Worm (Caenorhabditis elegans) whole organism, L1 larva: ENCODE results near the gene Y43E12A.2.

Experiments
- C16A3.4 ChIP-seq: fragments of 150-350 bp; optimal IDR thresholded peaks from 2 replicates; lab custom pipeline; 2014; ENCODE audit warnings: missing biosample characterization, missing genetic modification characterization
- F16B12.6 ChIP-seq: fragments of 150-350 bp; optimal IDR thresholded peaks from 2 replicates; lab custom pipeline; 2014; ENCODE audit warnings: missing biosample characterization, missing genetic modification characterization
- Y116A8C.19 ChIP-seq: sonication (generic microtip); optimal IDR thresholded peaks from 2 replicates; lab custom pipeline; 2016; ENCODE audit warnings: missing compliant biosample characterization, missing genetic modification characterization, borderline replicate concordance
- aly-2 ChIP-seq: fragments of 150-350 bp; optimal IDR thresholded peaks from 2 replicates; lab custom pipeline; 2014; ENCODE audit warnings: missing biosample characterization, missing genetic modification characterization
- ama-1 ChIP-seq: fragments of 150-350 bp; optimal IDR thresholded peaks from 2 replicates; lab custom pipeline; 2014
- blmp-1 ChIP-seq: fragments of 150-350 bp; optimal IDR thresholded peaks from 2 replicates; lab custom pipeline; 2014; ENCODE audit warnings: missing biosample characterization, missing genetic modification characterization
- ceh-63 ChIP-seq: fragments of 200-800 bp; sonication (Bioruptor generic); optimal IDR thresholded peaks from 2 replicates; lab custom pipeline; 2018; ENCODE audit warnings: mild to moderate bottlenecking, missing genetic modification characterization, missing compliant biosample characterization
- dpl-1 ChIP-seq, 3 experiments: fragments of 150-350 bp in 2 of 3; sonication (generic microtip) in 1 of 3; optimal IDR thresholded peaks; 2 replicates each; lab custom pipeline; 2014 to 2017; ENCODE audit warnings: missing biosample characterization in 3 of 3, missing genetic modification characterization in 3 of 3, missing genetic modification reagents in 3 of 3
- efl-1 ChIP-seq, 4 experiments: fragments of 150-350 bp; optimal IDR thresholded peaks in 3 of 4; peaks in 1 of 4; 1 replicate in 1 of 4; 2 replicates in 3 of 4; lab custom pipeline; 2014; ENCODE audit warnings: missing biosample characterization in 2 of 4, missing genetic modification characterization in 2 of 4, missing genetic modification reagents in 2 of 4
- efl-3 ChIP-seq: fragments of 200-800 bp; sonication (Bioruptor generic); optimal IDR thresholded peaks from 2 replicates; lab custom pipeline; 2018; ENCODE audit warnings: mild to moderate bottlenecking, missing genetic modification characterization, missing compliant biosample characterization
- egl-13 ChIP-seq: sonication (generic microtip); optimal IDR thresholded peaks from 2 replicates; lab custom pipeline; 2016; ENCODE audit warnings: missing genotype, missing genetic modification reagents, missing genetic modification characterization, missing compliant biosample characterization
- egl-27 ChIP-seq, 2 experiments: fragments of 150-350 bp in 1 of 2; sonication (generic microtip); optimal IDR thresholded peaks; 3 replicates each; lab custom pipeline; 2017 to 2018; ENCODE audit warnings: missing biosample characterization in 2 of 2, missing genetic modification characterization in 2 of 2, missing genetic modification reagents in 2 of 2
- elt-3 ChIP-seq, 6 experiments: fragments of 150-350 bp in 1 of 6; sonication (generic microtip); optimal IDR thresholded peaks; 2 replicates each; lab custom pipeline; 2017 to 2018; ENCODE audit warnings: missing biosample characterization in 6 of 6, missing genetic modification characterization in 6 of 6, inconsistent platforms in 1 of 6
- fkh-10 ChIP-seq: sonication (generic microtip); optimal IDR thresholded peaks from 2 replicates; lab custom pipeline; 2017; ENCODE audit warnings: missing biosample characterization, missing genetic modification reagents, missing genetic modification characterization
- fos-1 ChIP-seq: fragments of 150-350 bp; optimal IDR thresholded peaks from 2 replicates; lab custom pipeline; 2014; ENCODE audit warnings: missing biosample characterization, missing genetic modification characterization
- jun-1 ChIP-seq: fragments of 150-350 bp; optimal IDR thresholded peaks from 2 replicates; lab custom pipeline; 2014; ENCODE audit warnings: missing biosample characterization, missing genetic modification reagents, missing genetic modification characterization
- lin-13 ChIP-seq: fragments of 150-350 bp; optimal IDR thresholded peaks from 2 replicates; lab custom pipeline; 2014; ENCODE audit warnings: missing biosample characterization, missing genetic modification reagents, missing genetic modification characterization
- lin-14 ChIP-seq: fragments of 200-800 bp; sonication (Bioruptor generic); optimal IDR thresholded peaks from 2 replicates; lab custom pipeline; 2018; ENCODE audit warnings: mild to moderate bottlenecking, missing genetic modification characterization, moderate library complexity, missing compliant biosample characterization
- lin-35 ChIP-seq, 2 experiments: fragments of 150-350 bp; optimal IDR thresholded peaks; 2 replicates each; lab custom pipeline; 2014; ENCODE audit warnings: missing biosample characterization in 2 of 2, missing genetic modification characterization in 2 of 2, missing genetic modification reagents in 2 of 2
- lir-3 ChIP-seq: sonication (generic microtip); optimal IDR thresholded peaks from 2 replicates; lab custom pipeline; 2016; ENCODE audit warnings: mild to moderate bottlenecking, missing genetic modification characterization, moderate library complexity, missing compliant biosample characterization; ENCODE audit not compliant: poor library complexity
- lsy-2 ChIP-seq, 2 experiments: fragments of 150-350 bp; optimal IDR thresholded peaks; 2 replicates each; lab custom pipeline; 2014; ENCODE audit warnings: missing biosample characterization in 2 of 2, missing genetic modification characterization in 2 of 2
- mdl-1 ChIP-seq, 2 experiments: fragments of 150-350 bp; optimal IDR thresholded peaks; 2 replicates each; lab custom pipeline; 2014 to 2017; ENCODE audit warnings: missing biosample characterization in 2 of 2, missing genetic modification characterization in 2 of 2, inconsistent platforms in 1 of 2
- mep-1 ChIP-seq: fragments of 150-350 bp; optimal IDR thresholded peaks from 2 replicates; lab custom pipeline; 2014; ENCODE audit warnings: missing biosample characterization, missing genetic modification characterization
- nhr-11 ChIP-seq: fragments of 150-350 bp; optimal IDR thresholded peaks from 2 replicates; lab custom pipeline; 2014; ENCODE audit warnings: missing biosample characterization, missing genetic modification characterization
- nhr-20 ChIP-seq: sonication (generic microtip); optimal IDR thresholded peaks from 2 replicates; lab custom pipeline; 2016; ENCODE audit warnings: mild to moderate bottlenecking, missing genetic modification characterization, missing compliant biosample characterization
- nhr-237 ChIP-seq: fragments of 150-350 bp; optimal IDR thresholded peaks from 2 replicates; lab custom pipeline; 2014; ENCODE audit warnings: missing biosample characterization, missing genetic modification characterization
- nhr-28 ChIP-seq: fragments of 150-350 bp; optimal IDR thresholded peaks from 2 replicates; lab custom pipeline; 2014; ENCODE audit warnings: missing biosample characterization, missing genetic modification characterization
- nhr-47 ChIP-seq: sonication (generic microtip); optimal IDR thresholded peaks from 2 replicates; lab custom pipeline; 2016; ENCODE audit warnings: mild to moderate bottlenecking, missing genetic modification characterization, moderate library complexity, missing compliant biosample characterization
- nhr-71 ChIP-seq: sonication (generic microtip); optimal IDR thresholded peaks from 2 replicates; lab custom pipeline; 2016; ENCODE audit warnings: mild to moderate bottlenecking, missing genetic modification characterization, moderate library complexity, missing compliant biosample characterization
- nhr-76 ChIP-seq: sonication (generic microtip); optimal IDR thresholded peaks from 2 replicates; lab custom pipeline; 2017; ENCODE audit warnings: missing biosample characterization, missing genetic modification characterization
- nhr-77 ChIP-seq: fragments of 150-350 bp; optimal IDR thresholded peaks from 2 replicates; lab custom pipeline; 2014; ENCODE audit warnings: missing biosample characterization, missing genetic modification characterization
- nhr-85 ChIP-seq: sonication (generic microtip); peaks from one replicate; lab custom pipeline; 2016; ENCODE audit warnings: missing genetic modification characterization, inconsistent platforms, missing compliant biosample characterization
- rnt-1 ChIP-seq: sonication (generic microtip); optimal IDR thresholded peaks from 2 replicates; lab custom pipeline; 2016; ENCODE audit warnings: mild to moderate bottlenecking, missing genetic modification characterization, moderate library complexity, missing compliant biosample characterization
- skn-1 ChIP-seq: fragments of 150-350 bp; optimal IDR thresholded peaks from 2 replicates; lab custom pipeline; 2014; ENCODE audit warnings: missing biosample characterization, missing genetic modification characterization
- snu-23 ChIP-seq: sonication (generic microtip); optimal IDR thresholded peaks from 2 replicates; lab custom pipeline; 2016; ENCODE audit warnings: missing genetic modification characterization, missing compliant biosample characterization
- sptf-1 ChIP-seq: fragments of 150-350 bp; optimal IDR thresholded peaks from 2 replicates; lab custom pipeline; 2014; ENCODE audit warnings: missing biosample characterization, missing genetic modification characterization
- swsn-7 ChIP-seq: sonication (generic microtip); optimal IDR thresholded peaks from 2 replicates; lab custom pipeline; 2016; ENCODE audit warnings: missing genetic modification characterization, missing compliant biosample characterization
- tbx-2 ChIP-seq: sonication (generic microtip); optimal IDR thresholded peaks from 2 replicates; lab custom pipeline; 2016; ENCODE audit warnings: missing genetic modification characterization, missing compliant biosample characterization
- unc-130 ChIP-seq: fragments of 150-350 bp; optimal IDR thresholded peaks from 2 replicates; lab custom pipeline; 2017; ENCODE audit warnings: missing biosample characterization, missing genetic modification characterization, inconsistent platforms
- unc-86 ChIP-seq: sonication (generic microtip); optimal IDR thresholded peaks from 2 replicates; lab custom pipeline; 2016; ENCODE audit warnings: missing genetic modification characterization, missing compliant biosample characterization
- vab-15 ChIP-seq: sonication (generic microtip); optimal IDR thresholded peaks from 2 replicates; lab custom pipeline; 2017; ENCODE audit warnings: missing genotype, mild to moderate bottlenecking, missing genetic modification characterization, missing compliant biosample characterization
- xbp-1 ChIP-seq: sonication (generic microtip); optimal IDR thresholded peaks from 2 replicates; lab custom pipeline; 2016; ENCODE audit warnings: missing genetic modification characterization, missing compliant biosample characterization
- zag-1 ChIP-seq: fragments of 150-350 bp; optimal IDR thresholded peaks from 2 replicates; lab custom pipeline; 2014; ENCODE audit warnings: missing biosample characterization, missing genetic modification characterization

Gene Y43E12A.2

ce11 chrIV:11006868-11007267 lies 25.0 kb downstream of the Y43E12A.2 start:
- peak; percentile 11 for TF ChIP-seq lin-14 (GFP tag; lab: Kevin White, UChicago)
- TF ChIP-seq C16A3.4 (tag; lab: Kevin White, UChicago): no peak
- TF ChIP-seq elt-3 (tag; optimal IDR thresholded peaks at IDR 0.05; lab: Kevin White, UChicago): peak in 1 of 6 experiments; percentile 30
- peak; percentile 29 for TF ChIP-seq fos-1 (tag; lab: Kevin White, UChicago)
- peak; percentile 9 for TF ChIP-seq blmp-1 (tag; lab: Kevin White, UChicago)
- TF ChIP-seq, all 84 proteins: peak for 4

DNA sequence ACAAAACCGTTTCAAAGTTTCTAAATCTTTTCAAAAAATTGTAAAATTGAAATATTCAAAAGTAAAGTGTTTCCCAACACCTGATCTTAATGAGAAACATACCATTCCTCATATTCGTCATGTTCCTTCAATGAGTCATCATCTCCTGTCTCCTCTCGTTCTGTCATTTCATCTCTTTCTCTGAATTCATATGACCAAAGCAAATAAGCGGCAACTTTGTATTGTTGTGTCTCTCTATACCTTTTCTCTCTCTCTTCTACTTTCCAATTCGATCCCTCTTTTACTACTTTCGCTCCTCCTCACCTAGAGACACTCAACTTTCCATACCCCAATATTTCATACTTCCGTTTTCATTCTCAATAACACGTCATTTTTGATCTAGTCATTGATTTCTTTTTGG lies 26.4 kb downstream of the Y43E12A.2 start:
- no peak for TF ChIP-seq ceh-63 (GFP tag; lab: Kevin White, UChicago)
- TF ChIP-seq unc-130 (tag; lab: Kevin White, UChicago): no peak
- no peak for TF ChIP-seq efl-3
- peak in 2 of 3 experiments; percentile 13 to 18 for TF ChIP-seq dpl-1 (GFP tag; optimal IDR thresholded peaks at IDR 0.05; lab: Kevin White, UChicago)
- peak; percentile 70 for TF ChIP-seq snu-23 (GFP tag; lab: Kevin White, UChicago)
- TF ChIP-seq nhr-71: peak; percentile 41
- peak; percentile 5 to 52 for TF ChIP-seq lsy-2 (tag; optimal IDR thresholded peaks at IDR 0.05; lab: Kevin White, UChicago)
- TF ChIP-seq F16B12.6 (tag; lab: Kevin White, UChicago): no peak
- TF ChIP-seq lir-3 (tag; lab: Kevin White, UChicago): no peak
- peak; percentile 11 for TF ChIP-seq xbp-1 (tag; lab: Kevin White, UChicago)
- TF ChIP-seq sptf-1: no peak
- TF ChIP-seq zag-1 (tag; lab: Kevin White, UChicago): no peak
- TF ChIP-seq nhr-76 (tag; lab: Kevin White, UChicago): no peak
- TF ChIP-seq ama-1 (lab: Kevin White, UChicago): no peak
- peak; percentile 96 for TF ChIP-seq blmp-1 (tag; lab: Kevin White, UChicago)
- peak in 1 of 2 experiments; percentile 33 for TF ChIP-seq lin-35 (GFP tag; optimal IDR thresholded peaks at IDR 0.05; lab: Kevin White, UChicago)
- TF ChIP-seq nhr-85 (tag; lab: Kevin White, UChicago): peak; percentile 88
- no peak for TF ChIP-seq nhr-47 (tag; lab: Kevin White, UChicago)
- peak; percentile 38 for TF ChIP-seq nhr-20 (tag; lab: Kevin White, UChicago)
- no peak for TF ChIP-seq aly-2
- TF ChIP-seq rnt-1 (tag; lab: Kevin White, UChicago): peak; percentile 19
- no peak for TF ChIP-seq Y116A8C.19 (tag; lab: Kevin White, UChicago)
- no peak for TF ChIP-seq nhr-77
- no peak for TF ChIP-seq egl-13 (tag; lab: Kevin White, UChicago)
- TF ChIP-seq jun-1 (tag; lab: Kevin White, UChicago): peak; percentile 43
- peak in 1 of 6 experiments; percentile 54 for TF ChIP-seq elt-3 (tag; optimal IDR thresholded peaks at IDR 0.05; lab: Kevin White, UChicago)
- TF ChIP-seq egl-27 (tag; optimal IDR thresholded peaks at IDR 0.05; lab: Kevin White, UChicago): no peak
- TF ChIP-seq tbx-2 (tag; lab: Kevin White, UChicago): peak; percentile 12
- peak; percentile 78 for TF ChIP-seq lin-14 (GFP tag; lab: Kevin White, UChicago)
- peak; percentile 19 to 22 for TF ChIP-seq efl-1 (optimal IDR thresholded peaks at IDR 0.05; lab: Kevin White, UChicago)
- peak in 1 of 2 experiments; percentile 20 for TF ChIP-seq efl-1 (GFP tag; optimal IDR thresholded peaks at IDR 0.05 in 1 of 2; lab: Kevin White, UChicago)
- peak; percentile 41 for TF ChIP-seq skn-1 (tag; lab: Kevin White, UChicago)
- TF ChIP-seq swsn-7: peak; percentile 1
- TF ChIP-seq mdl-1 (tag; optimal IDR thresholded peaks at IDR 0.05; lab: Kevin White, UChicago): no peak
- TF ChIP-seq nhr-237: peak; percentile 37
- TF ChIP-seq lin-13 (GFP tag; lab: Kevin White, UChicago): no peak
- no peak for TF ChIP-seq nhr-28 (tag; lab: Kevin White, UChicago)
- peak; percentile 76 for TF ChIP-seq fos-1 (tag; lab: Kevin White, UChicago)

- TF ChIP-seq nhr-28 (tag; lab: Kevin White, UChicago): no peak
- TF ChIP-seq mdl-1 (tag; optimal IDR thresholded peaks at IDR 0.05; lab: Kevin White, UChicago): no peak
- no peak for TF ChIP-seq nhr-237
- TF ChIP-seq F16B12.6 (tag; lab: Kevin White, UChicago): no peak
- TF ChIP-seq Y116A8C.19 (tag; lab: Kevin White, UChicago): no peak
- no peak for TF ChIP-seq mep-1 (tag; lab: Kevin White, UChicago)
- TF ChIP-seq fos-1 (tag; lab: Kevin White, UChicago): no peak
- no peak for TF ChIP-seq jun-1 (tag; lab: Kevin White, UChicago)
- no peak for TF ChIP-seq vab-15 (tag; lab: Kevin White, UChicago)
- TF ChIP-seq nhr-11: no peak
- TF ChIP-seq lin-35 (GFP tag; optimal IDR thresholded peaks at IDR 0.05; lab: Kevin White, UChicago): no peak
- no peak for TF ChIP-seq unc-86 (tag; lab: Kevin White, UChicago)
- TF ChIP-seq fkh-10 (GFP tag; lab: Kevin White, UChicago): no peak
These were observed 27.1 kb downstream of the Y43E12A.2 start, which contains the start of gene F13H10.6 for ce11 chrIV:11008996-11009395. F13H10.6 (plus strand) TSS chrIV:11009296.
